Worm (Caenorhabditis elegans): ENCODE results near the gene F16B3.2.

Gene F16B3.2

ce11 chrV:1314819-1315218 lies at the start of gene F16B3.2:
TSS of gene F16B3.2 (plus strand) at chrV:1315119.
- no peak for TF ChIP-seq unc-62 (GFP tag; optimal IDR thresholded peaks at IDR 0.05)

ce11 chrV:1266540-1266939 lies 48.4 kb upstream of the F16B3.2 start:
- TF ChIP-seq unc-62 (GFP tag; optimal IDR thresholded peaks at IDR 0.05) = no peak

- no peak for TF ChIP-seq unc-62 (GFP tag; optimal IDR thresholded peaks at IDR 0.05)
Observed at ce11 chrV:1270611-1271010, 44.3 kb upstream of the F16B3.2 start, which contains the start of gene Y75B7B.1. TSS of gene Y75B7B.1 (plus strand) at chrV:1270911.

ce11 chrV:1275924-1276323 lies 39.0 kb upstream of the F16B3.2 start, which contains the start of gene Y75B7B.2:
TSS of gene Y75B7B.2 (minus strand) at chrV:1276024.
- no peak for TF ChIP-seq unc-62 (GFP tag; optimal IDR thresholded peaks at IDR 0.05)

- no peak for TF ChIP-seq unc-62 (GFP tag; optimal IDR thresholded peaks at IDR 0.05)
Observed at ce11 chrV:1277926-1278325, 37.0 kb upstream of the F16B3.2 start.

ce11 chrV:1278529-1278928 lies 36.4 kb upstream of the F16B3.2 start:
- TF ChIP-seq unc-62 (GFP tag; optimal IDR thresholded peaks at IDR 0.05) = no peak

- TF ChIP-seq unc-62 (GFP tag; optimal IDR thresholded peaks at IDR 0.05) = no peak
Observed at ce11 chrV:1285657-1286123, 29.2 kb upstream of the F16B3.2 start, which contains the start of gene tank-1. TSS of gene tank-1 (minus strand) at chrV:1285707.

ce11 chrV:1287276-1287675 lies 27.6 kb upstream of the F16B3.2 start:
- TF ChIP-seq unc-62 (GFP tag; optimal IDR thresholded peaks at IDR 0.05) = no peak

- TF ChIP-seq unc-62 (GFP tag; optimal IDR thresholded peaks at IDR 0.05) = no peak
Observed at ce11 chrV:1299232-1299631, 15.7 kb upstream of the F16B3.2 start, which contains the start of gene egl-2. TSS of gene egl-2 (minus strand) at chrV:1299332.

ce11 chrV:1302090-1302489 lies 12.8 kb upstream of the F16B3.2 start:
- TF ChIP-seq unc-62 (GFP tag; optimal IDR thresholded peaks at IDR 0.05) = no peak

- no peak for TF ChIP-seq unc-62 (GFP tag; optimal IDR thresholded peaks at IDR 0.05)
Observed at ce11 chrV:1305846-1306245, 9.1 kb upstream of the F16B3.2 start.

- no peak for TF ChIP-seq unc-62 (GFP tag; optimal IDR thresholded peaks at IDR 0.05)
Observed at ce11 chrV:1307730-1308129, 7.2 kb upstream of the F16B3.2 start.

- no peak for TF ChIP-seq unc-62 (GFP tag; optimal IDR thresholded peaks at IDR 0.05)
Observed at ce11 chrV:1313274-1313673, 1.6 kb upstream of the F16B3.2 start.

ce11 chrV:1317869-1318354 lies 3.0 kb downstream of the F16B3.2 start, which contains the start of gene F16B3.3:
TSS of gene F16B3.3 (minus strand) at chrV:1317919.
- no peak for TF ChIP-seq unc-62 (GFP tag; optimal IDR thresholded peaks at IDR 0.05)

- TF ChIP-seq unc-62 (GFP tag; optimal IDR thresholded peaks at IDR 0.05) = no peak
Observed at ce11 chrV:1321776-1322175, 6.9 kb downstream of the F16B3.2 start.

ce11 chrV:1326067-1326466 lies 11.1 kb downstream of the F16B3.2 start:
- no peak for TF ChIP-seq unc-62 (GFP tag; optimal IDR thresholded peaks at IDR 0.05)

ce11 chrV:1327317-1327716 lies 12.4 kb downstream of the F16B3.2 start:
- no peak for TF ChIP-seq unc-62 (GFP tag; optimal IDR thresholded peaks at IDR 0.05)

- no peak for TF ChIP-seq unc-62 (GFP tag; optimal IDR thresholded peaks at IDR 0.05)
Observed at ce11 chrV:1335896-1336295, 21.0 kb downstream of the F16B3.2 start.
